Fruit fly (Drosophila melanogaster): ENCODE results near the gene CG8673.

CG8673 gene

DNA sequence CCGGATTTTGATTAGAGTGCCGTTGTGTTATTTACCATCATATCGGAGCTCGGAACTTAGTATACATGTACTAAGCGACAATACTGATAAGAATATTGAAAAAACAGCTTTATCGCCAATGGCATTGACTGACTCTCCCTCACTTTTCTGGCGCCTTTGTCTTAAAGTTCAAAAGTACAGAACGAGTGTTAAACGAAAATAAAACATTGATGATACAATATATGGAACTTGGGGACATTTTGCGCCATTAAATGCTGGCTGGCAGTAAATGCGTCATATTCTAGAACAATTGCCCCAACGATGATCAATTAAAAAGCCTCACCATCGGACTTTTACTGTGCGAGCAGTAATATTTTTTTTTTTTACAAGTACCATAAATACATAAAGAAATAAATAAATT is 29.0 kb upstream of the CG8673 start (continued):
- peak; percentile 87 for TF ChIP-seq vri (GFP tag; optimal IDR thresholded peaks at IDR 0.05)
- peak; percentile 95 for TF ChIP-seq svp (GFP tag)
- no peak for TF ChIP-seq OdsH (GFP tag; optimal IDR thresholded peaks at IDR 0.05)
- no peak for TF ChIP-seq Smox (GFP tag; optimal IDR thresholded peaks at IDR 0.05)
- TF ChIP-seq eg (GFP tag; IDR thresholded peaks at IDR 0.05) = no peak
- no peak for TF ChIP-seq Ets21C (GFP tag; optimal IDR thresholded peaks at IDR 0.05)
- no peak for TF ChIP-seq CG11762 (GFP tag; optimal IDR thresholded peaks at IDR 0.05; ENCODE audit: insufficient read depth)

DNA sequence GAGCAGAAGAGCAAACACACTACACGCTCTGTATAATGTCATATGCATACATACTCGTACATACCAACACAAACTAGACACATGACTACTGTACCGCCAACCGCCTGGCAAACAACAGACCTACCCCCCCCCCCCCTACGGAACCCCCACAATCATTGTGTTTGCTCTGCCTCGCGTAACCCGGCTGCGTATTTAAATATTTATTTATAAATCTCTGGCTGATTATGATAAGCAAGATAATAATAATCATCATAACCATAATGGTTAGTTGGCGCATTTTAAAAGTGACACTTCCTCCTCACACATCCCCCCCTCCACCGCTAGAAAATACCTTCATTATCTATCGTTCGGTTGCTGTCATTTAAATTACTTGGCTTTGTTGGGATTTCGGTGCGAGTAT is 26.7 kb upstream of the CG8673 start:
- TF ChIP-seq fkh (GFP tag; optimal IDR thresholded peaks at IDR 0.05) (peak; percentile 99), Sox15 (GFP tag; optimal IDR thresholded peaks at IDR 0.05) (no peak), ss (GFP tag; optimal IDR thresholded peaks at IDR 0.05) (peak in 1 of 2 experiments; percentile 55), svp (GFP tag) (peak; percentile 41), acj6 (GFP tag; optimal IDR thresholded peaks at IDR 0.05) (no peak), salr (GFP tag; optimal IDR thresholded peaks at IDR 0.05) (peak in 1 of 2 experiments; percentile 33), CG16779 (tag; optimal IDR thresholded peaks at IDR 0.05) (peak; percentile 2), CG6808 (GFP tag; optimal IDR thresholded peaks at IDR 0.05) (peak; percentile 7), Eip78C (GFP tag) (peak; percentile 34)

DNA sequence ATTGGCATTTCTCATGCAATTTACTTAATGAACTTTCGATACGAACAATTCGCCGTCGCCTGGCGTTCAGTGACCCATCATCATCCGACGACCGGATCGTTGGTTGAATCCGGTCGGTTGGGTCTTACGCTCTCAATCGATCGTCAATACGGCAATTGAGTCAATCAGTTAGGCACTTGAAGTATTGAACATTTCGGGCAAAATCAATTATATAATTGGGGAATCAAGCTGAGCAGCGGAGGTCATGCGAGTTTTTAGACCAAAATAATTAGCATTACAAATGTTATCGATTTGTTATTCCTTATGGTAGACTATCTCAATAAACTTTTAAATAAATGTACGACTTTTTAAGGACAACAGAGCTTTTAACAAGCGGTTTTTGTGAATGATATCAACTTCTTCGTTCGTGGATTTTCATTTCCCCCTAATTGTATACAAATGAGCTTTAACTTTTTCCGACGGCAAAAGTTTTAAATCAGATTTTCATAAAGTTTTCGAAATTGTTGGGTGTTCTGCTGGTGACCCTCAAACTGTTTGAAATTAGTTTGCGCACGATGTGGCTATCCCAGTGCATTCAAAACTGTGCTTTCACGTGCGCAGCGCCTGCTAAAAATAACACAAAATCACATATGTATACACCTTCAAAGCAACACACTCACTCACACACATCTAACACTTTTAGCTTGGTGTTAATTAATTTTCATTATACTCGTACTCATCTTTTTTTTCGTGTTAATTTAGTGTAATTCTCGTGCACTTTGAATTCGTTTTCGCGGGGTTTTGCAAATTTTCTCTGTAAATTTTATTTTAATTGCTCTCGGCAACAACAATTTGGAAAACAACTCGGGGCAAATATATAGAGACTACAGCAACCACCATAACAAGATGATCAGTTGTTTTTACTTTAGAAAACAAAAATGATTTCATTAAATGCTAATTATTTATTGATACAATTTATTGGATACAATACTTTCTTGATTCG is 25.9 kb upstream of the CG8673 start:
- TF ChIP-seq CG15336 (GFP tag; IDR thresholded peaks at IDR 0.05) (0 out of 2 replicates have a peak, but pooled peaks have one; percentile 28), Hr4 (GFP tag; optimal IDR thresholded peaks at IDR 0.05) (peak; percentile 61), CG3032 (tag; optimal IDR thresholded peaks at IDR 0.05) (no peak), CG7368 (GFP tag; optimal IDR thresholded peaks at IDR 0.05) (no peak), vri (GFP tag; optimal IDR thresholded peaks at IDR 0.05) (peak; percentile 38), svp (GFP tag) (peak; percentile 67)

DNA sequence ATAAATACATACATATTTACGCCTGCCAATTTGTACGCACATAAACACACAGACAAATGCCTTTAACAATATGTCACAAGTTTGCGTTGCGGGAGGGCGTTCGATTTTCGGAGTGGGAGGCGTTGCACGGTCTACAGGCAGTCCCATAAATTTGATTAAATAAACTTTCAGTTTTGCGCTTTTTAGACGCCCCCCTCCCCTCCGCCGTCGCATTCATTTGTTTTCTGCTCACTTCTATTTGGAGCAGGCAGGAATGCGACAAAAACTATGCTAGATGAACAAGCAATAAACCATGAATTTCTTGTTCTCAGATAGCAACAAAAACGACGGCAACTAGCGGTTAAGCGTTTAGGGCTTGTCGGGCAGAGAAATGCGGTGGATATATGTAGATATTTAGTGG is 25.1 kb upstream of the CG8673 start:
- TF ChIP-seq fd59A (GFP tag; optimal IDR thresholded peaks at IDR 0.05) (no peak), fd85E (GFP tag; optimal IDR thresholded peaks at IDR 0.05) (no peak), Ets21C (GFP tag; optimal IDR thresholded peaks at IDR 0.05) (no peak), CG16779 (tag; optimal IDR thresholded peaks at IDR 0.05) (no peak), CG34406 (GFP tag; optimal IDR thresholded peaks at IDR 0.05) (no peak), CG8119 (GFP tag; IDR thresholded peaks at IDR 0.05) (no peak), Sox14 (GFP tag; optimal IDR thresholded peaks at IDR 0.05) (no peak), OdsH (GFP tag; optimal IDR thresholded peaks at IDR 0.05) (no peak), lz (GFP tag; optimal IDR thresholded peaks at IDR 0.05) (no peak), topi (GFP tag; optimal IDR thresholded peaks at IDR 0.05) (no peak), Ets96B (tag; optimal IDR thresholded peaks at IDR 0.05) (no peak), CG6276 (GFP tag; optimal IDR thresholded peaks at IDR 0.05) (no peak)

DNA sequence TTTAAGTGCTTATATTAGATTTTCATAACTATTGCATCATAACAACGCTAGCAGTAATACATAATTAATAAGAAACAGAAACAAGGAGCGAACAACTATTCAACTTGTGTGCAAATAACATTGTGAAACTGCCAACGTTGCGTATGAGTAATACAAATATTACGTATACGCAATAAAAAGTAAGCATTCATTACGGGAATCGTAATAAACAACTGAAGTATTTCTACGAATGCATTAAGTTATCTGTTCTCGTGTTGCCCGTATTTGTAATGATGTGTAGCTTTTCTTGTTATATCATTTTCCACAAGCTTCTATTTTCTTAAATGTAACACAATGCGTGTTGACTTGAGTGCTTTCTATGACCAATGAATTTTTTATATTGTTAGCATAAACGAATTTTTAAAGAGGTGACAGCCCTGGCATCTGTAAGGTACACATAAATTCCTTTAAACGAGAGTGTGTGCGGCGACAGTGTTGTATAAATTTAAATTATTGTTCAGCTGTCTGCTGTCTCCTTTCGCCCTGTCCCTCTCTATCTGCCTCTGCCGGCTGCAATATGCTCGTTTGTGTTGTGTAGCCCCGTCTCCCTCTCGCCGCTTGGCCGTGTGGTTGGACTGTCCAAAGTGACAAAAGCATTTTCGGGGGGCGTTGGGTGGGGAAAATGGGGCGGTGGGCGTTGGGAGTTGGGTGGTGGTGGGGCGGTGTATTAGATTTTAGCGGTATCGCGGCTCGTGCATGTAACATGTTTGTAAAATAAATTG is 24.3 kb upstream of the CG8673 start:
- TF ChIP-seq dac (GFP tag; optimal IDR thresholded peaks at IDR 0.05) = no peak
- no peak for TF ChIP-seq achi (GFP tag; optimal IDR thresholded peaks at IDR 0.05)
- TF ChIP-seq Eip75B (GFP tag; optimal IDR thresholded peaks at IDR 0.05) = no peak
- no peak for TF ChIP-seq svp (GFP tag)
- no peak for TF ChIP-seq Met (GFP tag; optimal IDR thresholded peaks at IDR 0.05)
- no peak for TF ChIP-seq CG8319 (GFP tag; optimal IDR thresholded peaks at IDR 0.05)
- no peak for TF ChIP-seq Hr4 (GFP tag; optimal IDR thresholded peaks at IDR 0.05)
- TF ChIP-seq CG16779 (tag; optimal IDR thresholded peaks at IDR 0.05) = no peak
- peak; percentile 6; the same call in 1 of the 2 replicates for TF ChIP-seq CG15336 (GFP tag; IDR thresholded peaks at IDR 0.05)
- no peak for TF ChIP-seq dsx (GFP tag; optimal IDR thresholded peaks at IDR 0.05; ENCODE audit: poor library complexity, severe bottlenecking)
- no peak for TF ChIP-seq CG11762 (GFP tag; optimal IDR thresholded peaks at IDR 0.05; ENCODE audit: insufficient read depth)
- TF ChIP-seq OdsH (GFP tag; optimal IDR thresholded peaks at IDR 0.05) = no peak
- no peak for TF ChIP-seq CG8119 (GFP tag; IDR thresholded peaks at IDR 0.05)
- no peak for TF ChIP-seq CG34406 (GFP tag; optimal IDR thresholded peaks at IDR 0.05)
- no peak for TF ChIP-seq CG10631 (GFP tag; optimal IDR thresholded peaks at IDR 0.05)
- no peak for TF ChIP-seq acj6 (GFP tag; optimal IDR thresholded peaks at IDR 0.05)
- TF ChIP-seq Lpt (GFP tag; optimal IDR thresholded peaks at IDR 0.05) = no peak
- no peak for TF ChIP-seq lz (GFP tag; optimal IDR thresholded peaks at IDR 0.05)
- no peak for TF ChIP-seq CG3032 (tag; optimal IDR thresholded peaks at IDR 0.05)
- TF ChIP-seq CG7368 (GFP tag; optimal IDR thresholded peaks at IDR 0.05) = no peak
- no peak for TF ChIP-seq CG11294 (GFP tag; IDR thresholded peaks at IDR 0.05)
- TF ChIP-seq Blimp-1 (GFP tag; optimal IDR thresholded peaks at IDR 0.05) = no peak
- TF ChIP-seq CG6854 (GFP tag; optimal IDR thresholded peaks at IDR 0.05) = no peak

Measured in whole organism, prepupa.